Worm (Caenorhabditis elegans): ENCODE measurements around the gene sws-1.
A peak's percentile ranks its signal among the peaks of the same experiment; 100 is the strongest.

sws-1 gene

DNA sequence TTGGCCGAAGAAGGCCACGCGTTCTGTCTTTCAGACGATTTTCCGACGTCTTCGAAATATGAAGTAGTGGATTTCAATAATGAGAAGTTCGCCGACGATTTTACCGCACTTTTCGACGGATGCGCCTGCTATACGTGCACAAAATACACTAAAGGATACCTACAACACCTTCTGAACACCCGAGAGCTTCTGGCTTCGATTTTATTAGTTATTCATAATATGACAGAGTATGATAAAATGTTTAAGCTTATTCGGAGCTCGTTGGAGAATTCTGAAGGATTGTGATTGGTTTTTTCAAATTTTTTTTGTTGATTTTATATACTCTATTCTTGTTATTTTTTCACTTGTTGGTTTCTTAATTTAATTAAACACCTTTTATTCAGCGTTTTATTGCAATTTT is 19.3 kb upstream of the sws-1 start:
- no peak for TF ChIP-seq T22C8.4 (GFP tag; IDR thresholded peaks at IDR 0.05)
- no peak for TF ChIP-seq tab-1 (GFP tag; IDR thresholded peaks at IDR 0.05)
- TF ChIP-seq klf-2 (GFP tag; conservative IDR thresholded peaks at IDR 0.05): no peak
- no peak for TF ChIP-seq flt-1 (GFP tag; IDR thresholded peaks at IDR 0.05)
- TF ChIP-seq ztf-23 (GFP tag; IDR thresholded peaks at IDR 0.05): no peak
- TF ChIP-seq cog-1 (tag; optimal IDR thresholded peaks at IDR 0.05): no peak
- TF ChIP-seq ref-1 (GFP tag; conservative IDR thresholded peaks at IDR 0.05): no peak
- no peak for TF ChIP-seq ztf-29 (GFP tag; IDR thresholded peaks at IDR 0.05)
- no peak for TF ChIP-seq med-1 (GFP tag; optimal IDR thresholded peaks at IDR 0.05; ENCODE audit: insufficient read depth)

DNA sequence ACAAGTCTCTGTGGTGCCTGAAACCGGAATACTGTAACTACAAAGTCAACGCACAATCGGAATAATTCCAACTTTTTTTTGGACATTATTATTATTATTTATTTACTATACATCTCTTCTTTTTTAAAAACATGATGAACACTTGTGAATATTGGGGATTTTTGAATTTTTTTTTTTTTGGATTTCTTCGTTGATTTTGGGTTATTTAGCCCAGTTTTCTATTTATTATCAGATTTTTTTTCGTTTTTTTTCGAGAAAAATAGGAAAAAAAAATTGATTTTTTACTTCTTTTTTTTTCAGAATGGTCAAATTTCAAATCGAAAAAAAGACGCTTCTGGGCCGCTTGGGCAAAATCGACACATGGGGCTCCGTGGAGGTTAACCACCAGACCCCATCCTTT is 16.8 kb upstream of the sws-1 start, which contains the start of gene tgt-2:
TSS of gene tgt-2 (plus strand) at position 301 of the 400 bp plus-strand sequence.
- TF ChIP-seq flt-1 (GFP tag; IDR thresholded peaks at IDR 0.05) (no peak), med-1 (GFP tag; optimal IDR thresholded peaks at IDR 0.05; ENCODE audit: insufficient read depth) (no peak), tab-1 (GFP tag; IDR thresholded peaks at IDR 0.05) (no peak), cog-1 (tag; optimal IDR thresholded peaks at IDR 0.05) (no peak), T22C8.4 (GFP tag; IDR thresholded peaks at IDR 0.05) (no peak), ref-1 (GFP tag; conservative IDR thresholded peaks at IDR 0.05) (no peak), ztf-23 (GFP tag; IDR thresholded peaks at IDR 0.05) (no peak), ztf-29 (GFP tag; IDR thresholded peaks at IDR 0.05) (no peak), klf-2 (GFP tag; conservative IDR thresholded peaks at IDR 0.05) (no peak)

DNA sequence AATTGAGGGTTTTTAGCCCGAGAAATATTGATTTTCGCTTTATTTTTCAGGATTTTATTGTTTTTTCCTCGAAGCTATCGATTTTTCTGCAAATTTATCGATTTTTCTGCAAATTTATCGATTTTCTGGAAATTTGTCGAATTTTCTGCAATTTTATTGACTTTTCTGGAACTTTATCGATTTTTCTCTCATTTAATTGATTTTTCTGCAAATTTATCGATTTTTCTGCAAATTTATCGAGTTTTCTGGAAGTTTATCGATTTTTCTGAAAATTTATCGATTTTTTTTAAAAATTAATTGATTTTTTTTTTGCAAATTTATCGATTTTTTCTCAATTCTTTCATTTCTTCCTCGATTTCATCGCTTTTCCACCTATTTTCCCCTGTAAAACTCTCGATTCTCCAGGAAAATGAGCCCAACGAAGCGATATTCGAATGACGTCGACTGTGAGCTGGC is 12.3 kb upstream of the sws-1 start, which contains the start of gene gtf-2F2:
TSS of gene gtf-2F2 (plus strand) at position 406 of the 456 bp plus-strand sequence.
- no peak for TF ChIP-seq tab-1 (GFP tag; IDR thresholded peaks at IDR 0.05)
- TF ChIP-seq med-1 (GFP tag; optimal IDR thresholded peaks at IDR 0.05; ENCODE audit: insufficient read depth): no peak
- no peak for TF ChIP-seq cog-1 (tag; optimal IDR thresholded peaks at IDR 0.05)
- TF ChIP-seq ztf-23 (GFP tag; IDR thresholded peaks at IDR 0.05): no peak
- TF ChIP-seq ref-1 (GFP tag; conservative IDR thresholded peaks at IDR 0.05): no peak
- peak; percentile 87 for TF ChIP-seq T22C8.4 (GFP tag; IDR thresholded peaks at IDR 0.05)
- TF ChIP-seq flt-1 (GFP tag; IDR thresholded peaks at IDR 0.05): no peak

DNA sequence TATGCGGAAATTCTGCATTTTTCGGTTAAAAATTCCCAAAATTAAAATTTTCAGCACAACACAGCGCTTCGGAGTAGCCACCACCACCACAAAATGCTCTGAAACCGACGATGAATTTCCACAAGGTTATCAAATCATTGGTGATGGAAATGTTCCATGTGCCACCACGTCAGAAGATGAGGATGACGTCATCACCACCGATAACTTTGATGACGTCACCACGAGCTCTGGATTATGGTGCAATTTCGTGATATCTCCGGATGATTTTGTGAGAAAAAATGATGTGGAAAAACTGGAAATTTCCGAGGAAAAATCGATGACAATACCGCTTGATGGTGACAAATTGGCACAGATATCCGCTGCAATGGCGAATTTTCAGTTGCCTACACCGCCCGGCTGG is 11.7 kb upstream of the sws-1 start:
- TF ChIP-seq klf-2 (GFP tag; conservative IDR thresholded peaks at IDR 0.05) (no peak), tab-1 (GFP tag; IDR thresholded peaks at IDR 0.05) (no peak), ztf-29 (GFP tag; IDR thresholded peaks at IDR 0.05) (no peak), ztf-23 (GFP tag; IDR thresholded peaks at IDR 0.05) (no peak), cog-1 (tag; optimal IDR thresholded peaks at IDR 0.05) (no peak), flt-1 (GFP tag; IDR thresholded peaks at IDR 0.05) (no peak), ref-1 (GFP tag; conservative IDR thresholded peaks at IDR 0.05) (no peak), T22C8.4 (GFP tag; IDR thresholded peaks at IDR 0.05) (no peak), med-1 (GFP tag; optimal IDR thresholded peaks at IDR 0.05; ENCODE audit: insufficient read depth) (no peak)

DNA sequence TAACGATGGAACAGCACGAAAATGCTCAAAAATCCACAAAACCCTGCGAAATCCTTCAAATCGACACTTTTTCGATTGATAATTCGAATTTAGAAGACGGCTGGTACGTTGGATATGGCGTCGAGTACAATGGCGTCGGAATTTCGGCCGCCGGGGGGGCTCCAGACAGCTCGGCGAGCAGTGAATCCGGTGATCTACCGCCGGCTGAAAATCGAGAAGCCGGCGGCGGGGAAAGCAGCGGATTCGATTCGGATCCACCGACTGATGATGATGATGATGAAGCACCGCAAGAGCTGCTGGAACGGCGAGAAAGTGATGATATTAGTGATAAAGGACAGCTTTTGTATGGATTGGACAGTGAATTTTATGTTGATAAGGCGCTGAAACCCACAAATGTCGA is 9.7 kb upstream of the sws-1 start:
- TF ChIP-seq tab-1 (GFP tag; IDR thresholded peaks at IDR 0.05) (no peak), med-1 (GFP tag; optimal IDR thresholded peaks at IDR 0.05; ENCODE audit: insufficient read depth) (no peak), ztf-29 (GFP tag; IDR thresholded peaks at IDR 0.05) (no peak), klf-2 (GFP tag; conservative IDR thresholded peaks at IDR 0.05) (no peak), cog-1 (tag; optimal IDR thresholded peaks at IDR 0.05) (no peak)

DNA sequence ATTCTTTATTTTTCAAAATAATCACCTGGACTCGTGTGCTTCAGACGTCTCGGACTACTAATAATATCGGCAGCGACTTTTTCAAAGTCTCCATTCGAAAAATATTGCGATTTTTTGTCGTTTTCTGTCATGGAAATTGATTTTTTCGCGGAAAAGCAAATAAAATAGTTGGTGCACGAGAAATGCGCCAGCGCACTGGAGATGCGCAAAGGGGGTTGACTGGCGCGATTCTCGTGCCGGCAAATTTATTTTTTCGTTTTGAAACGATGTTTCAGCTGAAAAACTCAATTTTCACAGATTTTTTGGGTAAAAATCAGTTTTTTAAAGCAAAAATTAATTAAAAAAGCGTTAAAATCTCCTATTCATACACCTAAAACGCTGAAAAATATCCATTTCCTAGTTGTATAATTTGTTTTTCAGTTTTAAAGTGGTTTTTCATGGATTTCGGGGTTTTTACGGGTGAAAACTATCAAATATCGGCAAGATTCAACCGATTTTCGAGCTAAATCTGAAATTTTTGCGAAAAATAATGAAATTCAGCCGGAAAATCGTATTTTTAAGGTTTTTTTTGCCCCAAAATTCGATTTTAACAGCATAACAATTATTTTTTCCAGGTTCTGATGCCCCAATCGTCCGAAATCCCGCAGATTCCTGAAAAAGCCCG is 9.1 kb upstream of the sws-1 start, which contains the start of the genes reps-1 and Y39B6A.37:
TSS of gene reps-1 (minus strand) at position 263 of the 664 bp plus-strand sequence.
TSS of gene Y39B6A.37 (plus strand) at position 614 of the 664 bp plus-strand sequence.
- TF ChIP-seq tab-1 (GFP tag; IDR thresholded peaks at IDR 0.05) (no peak), ztf-23 (GFP tag; IDR thresholded peaks at IDR 0.05) (no peak), ref-1 (GFP tag; conservative IDR thresholded peaks at IDR 0.05) (no peak), klf-2 (GFP tag; conservative IDR thresholded peaks at IDR 0.05) (no peak), flt-1 (GFP tag; IDR thresholded peaks at IDR 0.05) (no peak), cog-1 (tag; optimal IDR thresholded peaks at IDR 0.05) (no peak), med-1 (GFP tag; optimal IDR thresholded peaks at IDR 0.05; ENCODE audit: insufficient read depth) (no peak), ztf-29 (GFP tag; IDR thresholded peaks at IDR 0.05) (no peak)

DNA sequence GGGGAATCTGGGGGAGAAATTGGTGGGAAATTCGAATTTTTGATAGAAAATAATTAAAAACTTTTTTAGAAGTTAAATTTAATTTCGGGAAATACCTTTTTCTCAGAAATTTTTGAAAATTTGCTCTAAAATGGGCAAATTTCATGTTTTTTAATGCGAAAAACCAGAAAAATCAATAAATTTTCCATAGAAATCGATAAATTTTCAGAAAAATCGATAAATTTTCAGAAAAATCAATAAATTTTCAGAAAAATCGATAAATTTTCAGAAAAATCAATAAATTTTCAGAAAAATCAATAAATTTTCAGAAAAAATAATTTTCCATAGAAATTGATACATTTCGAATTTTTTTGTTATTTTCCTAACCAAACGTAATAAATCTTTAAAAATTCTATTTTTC is 4.8 kb upstream of the sws-1 start:
- TF ChIP-seq ref-1 (GFP tag; conservative IDR thresholded peaks at IDR 0.05) (no peak), T22C8.4 (GFP tag; IDR thresholded peaks at IDR 0.05) (peak; percentile 75), tab-1 (GFP tag; IDR thresholded peaks at IDR 0.05) (no peak), klf-2 (GFP tag; conservative IDR thresholded peaks at IDR 0.05) (no peak)

DNA sequence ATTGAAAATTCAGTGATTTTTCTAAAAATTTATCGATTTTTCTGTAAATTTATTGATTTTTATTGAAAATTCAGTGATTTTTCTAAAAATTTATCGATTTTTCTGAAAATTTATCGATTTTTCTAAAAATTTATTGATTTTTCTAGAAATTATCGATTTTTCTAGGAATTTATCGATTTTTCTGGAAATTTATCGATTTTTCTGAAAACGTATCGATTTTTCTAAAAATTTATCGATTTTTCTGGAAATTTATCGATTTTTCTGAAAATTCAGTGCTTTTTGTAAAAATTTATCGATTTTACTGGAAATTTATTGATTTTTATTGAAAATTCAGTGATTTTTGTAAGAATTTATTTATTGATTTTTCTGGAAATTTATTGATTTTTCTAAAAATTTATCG is 3.4 kb upstream of the sws-1 start:
- peak; percentile 19 for TF ChIP-seq T22C8.4 (GFP tag; IDR thresholded peaks at IDR 0.05)

DNA sequence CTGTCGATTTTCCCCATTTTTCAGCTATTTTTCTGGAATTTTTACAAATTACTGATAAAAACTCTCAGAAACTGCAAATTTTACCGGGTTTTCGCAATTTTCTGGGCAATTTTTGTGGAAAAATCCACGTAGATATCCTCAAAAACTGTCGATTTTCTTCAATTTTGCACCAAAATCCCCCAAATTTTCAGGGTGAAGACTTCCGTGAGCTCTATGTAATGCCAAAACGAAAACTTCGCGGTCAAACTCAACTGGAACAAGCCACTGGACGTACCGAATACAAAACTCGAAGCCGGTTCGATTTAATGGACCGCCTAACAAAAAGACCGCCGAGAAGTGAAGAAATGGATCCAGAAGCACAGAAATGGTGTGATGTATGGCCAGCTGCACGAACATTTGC is 457 bp upstream of the sws-1 start:
- TF ChIP-seq ztf-29 (GFP tag; IDR thresholded peaks at IDR 0.05): no peak
- TF ChIP-seq tab-1 (GFP tag; IDR thresholded peaks at IDR 0.05): no peak
- no peak for TF ChIP-seq med-1 (GFP tag; optimal IDR thresholded peaks at IDR 0.05; ENCODE audit: insufficient read depth)
- no peak for TF ChIP-seq flt-1 (GFP tag; IDR thresholded peaks at IDR 0.05)
- TF ChIP-seq cog-1 (tag; optimal IDR thresholded peaks at IDR 0.05): no peak
- no peak for TF ChIP-seq ref-1 (GFP tag; conservative IDR thresholded peaks at IDR 0.05)
- no peak for TF ChIP-seq T22C8.4 (GFP tag; IDR thresholded peaks at IDR 0.05)
- TF ChIP-seq klf-2 (GFP tag; conservative IDR thresholded peaks at IDR 0.05): no peak
- TF ChIP-seq ztf-23 (GFP tag; IDR thresholded peaks at IDR 0.05): no peak

DNA sequence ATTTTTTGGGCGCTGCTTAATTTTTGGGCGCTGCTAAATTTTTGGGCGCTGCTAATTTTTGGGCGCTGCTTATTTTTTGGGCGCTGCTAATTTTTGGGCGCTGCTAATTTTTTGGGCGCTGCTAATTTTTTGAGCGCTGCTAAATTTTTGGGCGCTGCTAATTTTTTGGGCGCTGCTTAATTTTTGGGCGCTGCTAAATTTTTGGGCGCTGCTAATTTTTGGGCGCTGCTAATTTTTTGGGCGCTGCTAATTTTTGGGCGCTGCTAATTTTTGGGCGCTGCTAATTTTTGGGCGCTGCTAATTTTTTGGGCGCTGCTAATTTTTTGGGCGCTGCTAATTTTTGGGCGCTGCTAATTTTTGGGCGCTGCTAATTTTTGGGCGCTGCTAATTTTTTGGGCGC is 1.2 kb downstream of the sws-1 start:
- TF ChIP-seq tab-1 (GFP tag; IDR thresholded peaks at IDR 0.05) (peak; percentile 60; the same call in 1 of the 2 replicates), flt-1 (GFP tag; IDR thresholded peaks at IDR 0.05) (0 out of 2 replicates have a peak, but pooled peaks have one; percentile 15)

Measured in whole organism, midembryonic.